Fruit fly (Drosophila melanogaster) whole organism, embryonic: ENCODE results near the gene CG31102.

Experiments used
- Asciz ChIP-seq: fragments of 200-800 bp; sonication (Bioruptor generic); optimal IDR thresholded peaks from 2 replicates; lab custom pipeline; 2017; ENCODE audit warnings: missing biosample characterization, mild to moderate bottlenecking, missing genetic modification characterization, missing genetic modification reagents
- CG10959 ChIP-seq: fragments of 200-800 bp; sonication (Bioruptor generic); IDR thresholded peaks from 2 replicates; pipeline ENCODE4 v1.3.6; 2022; ENCODE audit warnings: missing biosample characterization, missing genetic modification characterization
- CG12071 ChIP-seq: fragments of 200-800 bp; sonication (Bioruptor generic); optimal IDR thresholded peaks from 3 replicates; lab custom pipeline; 2018; ENCODE audit warnings: missing biosample characterization, mild to moderate bottlenecking, missing genetic modification characterization
- CG12942 ChIP-seq: fragments of 200-800 bp; sonication (Bioruptor generic); optimal IDR thresholded peaks from 3 replicates; lab custom pipeline; 2016; ENCODE audit warnings: missing biosample characterization, missing genetic modification characterization
- CG14050 ChIP-seq: fragments of 200-800 bp; sonication (Bioruptor generic); IDR thresholded peaks from 3 replicates; pipeline ENCODE4 v1.3.6; 2022; ENCODE audit warnings: missing biosample characterization, missing genetic modification characterization
- CG14667 ChIP-seq: fragments of 200-800 bp; sonication (Bioruptor generic); IDR thresholded peaks from 2 replicates; pipeline ENCODE4 v1.3.6; 2022; ENCODE audit warnings: missing biosample characterization, missing genetic modification characterization
- CG14710 ChIP-seq: fragments of 200-800 bp; sonication (Bioruptor generic); optimal IDR thresholded peaks from 3 replicates; lab custom pipeline; 2019; ENCODE audit warnings: missing biosample characterization, mild to moderate bottlenecking, missing genetic modification characterization, moderate library complexity
- CG17359 ChIP-seq: fragments of 200-800 bp; sonication (Bioruptor generic); optimal IDR thresholded peaks from 3 replicates; lab custom pipeline; 2018; ENCODE audit warnings: missing biosample characterization, mild to moderate bottlenecking, missing genetic modification characterization, moderate library complexity
- CG17385 ChIP-seq: fragments of 200-800 bp; sonication (Bioruptor generic); optimal IDR thresholded peaks from 3 replicates; lab custom pipeline; 2018; ENCODE audit warnings: missing biosample characterization, mild to moderate bottlenecking, missing genetic modification characterization
- CG18476 ChIP-seq: fragments of 200-800 bp; sonication (Bioruptor generic); optimal IDR thresholded peaks from 2 replicates; lab custom pipeline; 2016; ENCODE audit warnings: missing biosample characterization, mild to moderate bottlenecking, missing genetic modification characterization
- CG18764 ChIP-seq: fragments of 200-800 bp; sonication (Bioruptor generic); optimal IDR thresholded peaks from 3 replicates; lab custom pipeline; 2016; ENCODE audit warnings: missing biosample characterization, missing genetic modification characterization
- CG30403 ChIP-seq: fragments of 200-800 bp; sonication (Bioruptor generic); optimal IDR thresholded peaks from 3 replicates; lab custom pipeline; 2016; ENCODE audit warnings: missing biosample characterization, missing genetic modification characterization
- CG32772 ChIP-seq: fragments of 200-800 bp; sonication (Bioruptor generic); IDR thresholded peaks from 2 replicates; pipeline ENCODE4 v1.3.6; 2022; ENCODE audit warnings: missing biosample characterization, missing genetic modification characterization
- CG34422 ChIP-seq: fragments of 200-800 bp; sonication (Bioruptor generic); IDR thresholded peaks from 3 replicates; pipeline ENCODE4 v1.3.6; 2022; ENCODE audit warnings: missing biosample characterization, missing genetic modification characterization
- CG3838 ChIP-seq: fragments of 200-800 bp; sonication (Bioruptor generic); optimal IDR thresholded peaks from 3 replicates; lab custom pipeline; 2016; ENCODE audit warnings: missing biosample characterization, missing genetic modification characterization
- CG7556 ChIP-seq: fragments of 200-800 bp; sonication (Bioruptor generic); optimal IDR thresholded peaks from 2 replicates; lab custom pipeline; 2017; ENCODE audit warnings: missing biosample characterization, mild to moderate bottlenecking, missing genetic modification characterization
- CG7928 ChIP-seq: fragments of 200-800 bp; sonication (Bioruptor generic); optimal IDR thresholded peaks from 2 replicates; lab custom pipeline; 2017; ENCODE audit warnings: missing biosample characterization, mild to moderate bottlenecking, missing genetic modification characterization
- CG8388 ChIP-seq: fragments of 200-800 bp; sonication (Bioruptor generic); optimal IDR thresholded peaks from 2 replicates; lab custom pipeline; 2019; ENCODE audit warnings: missing biosample characterization, mild to moderate bottlenecking, missing genetic modification characterization, moderate library complexity
- CG9797 ChIP-seq: fragments of 200-800 bp; sonication (Bioruptor generic); optimal IDR thresholded peaks from 3 replicates; lab custom pipeline; 2018; ENCODE audit warnings: missing biosample characterization, mild to moderate bottlenecking, missing genetic modification characterization
- CG9817 ChIP-seq: fragments of 200-800 bp; sonication (Bioruptor generic); optimal IDR thresholded peaks from 2 replicates; lab custom pipeline; 2018; ENCODE audit warnings: missing biosample characterization, mild to moderate bottlenecking, missing genetic modification characterization, moderate library complexity
- CTCF ChIP-seq: fragments of 200-800 bp; sonication (Bioruptor generic); optimal IDR thresholded peaks from 2 replicates; lab custom pipeline; 2017; ENCODE audit warnings: missing biosample characterization, mild to moderate bottlenecking, missing genetic modification characterization, moderate library complexity
- Dad ChIP-seq: fragments of 200-800 bp; sonication (Bioruptor generic); optimal IDR thresholded peaks from 3 replicates; lab custom pipeline; 2016; ENCODE audit warnings: missing biosample characterization, missing genetic modification characterization
- Dll ChIP-seq: fragments of 200-800 bp; sonication (Bioruptor generic); IDR thresholded peaks from 4 replicates; pipeline ENCODE4 v1.3.6; 2022; ENCODE audit warnings: missing biosample characterization, missing genetic modification characterization; ENCODE audit not compliant: partially characterized antibody
- Dp ChIP-seq: fragments of 200-800 bp; sonication (Bioruptor generic); optimal IDR thresholded peaks from 2 replicates; lab custom pipeline; 2018; ENCODE audit warnings: missing biosample characterization, mild to moderate bottlenecking, missing genetic modification characterization, moderate library complexity
- Drgx ChIP-seq: fragments of 200-800 bp; sonication (Bioruptor generic); IDR thresholded peaks from 2 replicates; pipeline ENCODE4 v1.3.6; 2022; ENCODE audit warnings: missing biosample characterization, missing genetic modification characterization
- Eip74EF ChIP-seq, 2 experiments: fragments of 200-800 bp in 1 of 2; fragments of >200 bp in 1 of 2; sonication (Bioruptor generic) in 1 of 2; optimal IDR thresholded peaks; 2 replicates each; lab custom pipeline; 2017 to 2019; ENCODE audit warnings: missing biosample characterization in 2 of 2, missing genetic modification characterization in 2 of 2, mild to moderate bottlenecking in 1 of 2, moderate library complexity in 1 of 2
- Ets65A ChIP-seq: fragments of 200-800 bp; sonication (Bioruptor generic); peaks from one replicate; lab custom pipeline; 2016; ENCODE audit warnings: missing biosample characterization, missing genetic modification characterization
- Gug ChIP-seq: fragments of 200-800 bp; sonication (Bioruptor generic); IDR thresholded peaks from 4 replicates; pipeline ENCODE4 v1.3.6; 2022; ENCODE audit warnings: missing biosample characterization, missing genetic modification characterization
- Hand ChIP-seq: fragments of 200-800 bp; sonication (Bioruptor generic); optimal IDR thresholded peaks from 2 replicates; lab custom pipeline; 2017; ENCODE audit warnings: mild to moderate bottlenecking, missing biosample characterization, missing genetic modification reagents, missing genetic modification characterization
- HmgZ ChIP-seq: fragments of 200-800 bp; sonication (Bioruptor generic); optimal IDR thresholded peaks from 2 replicates; lab custom pipeline; 2018; ENCODE audit warnings: missing biosample characterization, mild to moderate bottlenecking, missing genetic modification characterization
- Mrtf ChIP-seq: fragments of 200-800 bp; sonication (Bioruptor generic); IDR thresholded peaks from 3 replicates; pipeline ENCODE4 v1.3.6; 2022; ENCODE audit warnings: missing biosample characterization, missing genetic modification characterization
- NFAT ChIP-seq: fragments of 200-800 bp; sonication (Bioruptor generic); IDR thresholded peaks from 2 replicates; pipeline ENCODE4 v1.3.6; 2022; ENCODE audit warnings: missing biosample characterization, missing genetic modification characterization
- Nf-YB ChIP-seq: fragments of 200-800 bp; sonication (Bioruptor generic); optimal IDR thresholded peaks from 3 replicates; lab custom pipeline; 2019; ENCODE audit warnings: missing biosample characterization, mild to moderate bottlenecking, missing genetic modification characterization, moderate library complexity
- Pdp1 ChIP-seq, 2 experiments: fragments of 200-800 bp; sonication (Bioruptor generic); optimal IDR thresholded peaks; 3 replicates each; lab custom pipeline; 2016; ENCODE audit warnings: missing biosample characterization in 2 of 2, missing genetic modification characterization in 2 of 2, mild to moderate bottlenecking in 1 of 2, moderate library complexity in 1 of 2
- Six4 ChIP-seq: fragments of 200-800 bp; sonication (Bioruptor generic); optimal IDR thresholded peaks from 2 replicates; lab custom pipeline; 2016; ENCODE audit warnings: missing biosample characterization, missing genetic modification characterization
- Sox100B ChIP-seq: fragments of 200-800 bp; sonication (Bioruptor generic); optimal IDR thresholded peaks from 3 replicates; lab custom pipeline; 2018; ENCODE audit warnings: missing biosample characterization, mild to moderate bottlenecking, missing genetic modification characterization
- Sry-δ ChIP-seq: fragments of 200-800 bp; sonication (Bioruptor generic); optimal IDR thresholded peaks from 2 replicates; lab custom pipeline; 2016; ENCODE audit warnings: missing biosample characterization, missing genetic modification characterization
- fd64A ChIP-seq: fragments of 200-800 bp; sonication (Bioruptor generic); optimal IDR thresholded peaks from 3 replicates; lab custom pipeline; 2018; ENCODE audit warnings: missing biosample characterization, mild to moderate bottlenecking, missing genetic modification characterization
- gem ChIP-seq: fragments of 200-800 bp; sonication (Bioruptor generic); optimal IDR thresholded peaks from 2 replicates; lab custom pipeline; 2019; ENCODE audit warnings: missing biosample characterization, mild to moderate bottlenecking, missing genetic modification characterization, moderate library complexity
- org-1 ChIP-seq: fragments of 200-800 bp; sonication (Bioruptor generic); optimal IDR thresholded peaks from 2 replicates; lab custom pipeline; 2017; ENCODE audit warnings: missing biosample characterization, missing genetic modification characterization
- sc ChIP-seq, 3 experiments: fragments of >200 bp in 2 of 3; fragments of 200-800 bp in 1 of 3; sonication (Bioruptor generic) in 1 of 3; optimal IDR thresholded peaks; 2 replicates in 2 of 3; 3 replicates in 1 of 3; lab custom pipeline; 2017; ENCODE audit warnings: mild to moderate bottlenecking in 1 of 3, missing biosample characterization in 1 of 3, missing genetic modification characterization in 1 of 3, missing genetic modification reagents in 1 of 3
- sob ChIP-seq: fragments of 200-800 bp; sonication (Bioruptor generic); IDR thresholded peaks from 2 replicates; pipeline ENCODE4 v1.3.6; 2022; ENCODE audit warnings: missing biosample characterization, missing genetic modification characterization
- stc ChIP-seq: fragments of 200-800 bp; sonication (Bioruptor generic); IDR thresholded peaks from 2 replicates; pipeline ENCODE4 v1.3.6; 2022; ENCODE audit warnings: missing biosample characterization, missing genetic modification characterization
- tll ChIP-seq, 2 experiments: fragments of 200-800 bp in 1 of 2; fragments of >200 bp in 1 of 2; sonication (Bioruptor generic) in 1 of 2; optimal IDR thresholded peaks; 2 replicates each; lab custom pipeline; 2017 to 2019; ENCODE audit warnings: missing biosample characterization in 2 of 2, missing genetic modification characterization in 2 of 2, mild to moderate bottlenecking in 1 of 2, moderate library complexity in 1 of 2
- tx ChIP-seq: fragments of 200-800 bp; sonication (Bioruptor generic); optimal IDR thresholded peaks from 2 replicates; lab custom pipeline; 2016; ENCODE audit warnings: missing biosample characterization, missing genetic modification characterization
- unpg ChIP-seq: fragments of 200-800 bp; sonication (Bioruptor generic); optimal IDR thresholded peaks from 3 replicates; lab custom pipeline; 2018; ENCODE audit warnings: missing biosample characterization, mild to moderate bottlenecking, missing genetic modification characterization, moderate library complexity
- zen2 ChIP-seq: fragments of 200-800 bp; sonication (Bioruptor generic); IDR thresholded peaks from 3 replicates; pipeline ENCODE4 v1.3.6; 2022; ENCODE audit warnings: missing biosample characterization, missing genetic modification characterization; ENCODE audit not compliant: partially characterized antibody
- zfh1 ChIP-seq: fragments of 200-800 bp; sonication (Bioruptor generic); IDR thresholded peaks from 3 replicates; pipeline ENCODE4 v1.3.6; 2022; ENCODE audit warnings: missing biosample characterization, missing genetic modification characterization

The CG31102 gene

DNA sequence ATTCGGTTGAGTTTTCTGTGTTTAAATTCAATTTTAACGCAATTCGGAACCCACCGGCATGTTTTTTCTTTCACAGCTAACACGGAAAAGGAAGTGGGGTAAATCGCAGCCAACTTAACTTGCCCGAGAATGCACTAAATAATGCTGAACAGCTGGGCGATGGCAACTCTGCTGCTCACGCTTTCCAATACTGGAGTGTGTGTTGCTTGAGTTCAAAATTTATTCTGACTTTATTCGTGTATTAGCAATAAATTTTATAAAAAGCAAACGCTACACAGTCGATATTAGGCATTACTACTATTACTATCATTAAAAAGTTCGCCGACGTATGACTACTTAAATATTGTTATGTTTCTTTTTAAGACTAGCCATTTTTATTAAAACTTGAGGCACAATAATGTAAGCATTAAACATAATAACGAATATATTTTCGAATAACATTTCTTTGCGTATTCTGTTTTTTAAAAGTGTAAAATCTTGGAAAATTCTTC is 48.0 kb downstream of the CG31102 start, which contains the start of the genes RpS27 and Nup37 (continued):
- TF ChIP-seq Eip74EF (GFP tag; optimal IDR thresholded peaks at IDR 0.05; lab: Kevin White, UChicago): peak in 1 of 2 experiments; percentile 93
- TF ChIP-seq Asciz (GFP tag; lab: Kevin White, UChicago): peak; percentile 98
- TF ChIP-seq Six4 (GFP tag; lab: Kevin White, UChicago): peak; percentile 96
- TF ChIP-seq NFAT (GFP tag; lab: Robert Waterston, UW): peak; percentile 99
- TF ChIP-seq CG18764 (GFP tag; lab: Kevin White, UChicago): peak; percentile 98
- TF ChIP-seq Dp (GFP tag; lab: Kevin White, UChicago): peak; percentile 77
- TF ChIP-seq Dad (GFP tag; lab: Kevin White, UChicago): peak; percentile 99
- peak; percentile 84 for TF ChIP-seq Nf-YB
- peak; percentile 98 for TF ChIP-seq fd64A (GFP tag; lab: Kevin White, UChicago)
- peak; percentile 93 for TF ChIP-seq CG14667 (GFP tag; lab: Robert Waterston, UW)
- peak; percentile 99 for TF ChIP-seq HmgZ (tag; lab: Kevin White, UChicago)
- peak; percentile 95 for TF ChIP-seq CG10959 (GFP tag; lab: Robert Waterston, UW)
- TF ChIP-seq Gug (GFP tag; lab: Robert Waterston, UW): peak; percentile 92
- peak; percentile 99 for TF ChIP-seq sob (GFP tag; lab: Robert Waterston, UW)
- peak; percentile 98 for TF ChIP-seq CG3838 (GFP tag; lab: Kevin White, UChicago)
- peak; percentile 97 for TF ChIP-seq CG17385
- peak; percentile 96 for TF ChIP-seq CG32772 (GFP tag; lab: Robert Waterston, UW)
- peak; percentile 75 for TF ChIP-seq Drgx (GFP tag; lab: Robert Waterston, UW)
- TF ChIP-seq Mrtf (GFP tag; lab: Robert Waterston, UW): peak; percentile 96
- no peak for TF ChIP-seq Dll (GFP tag; lab: Robert Waterston, UW)
- peak in 1 of 2 experiments; percentile 88 for TF ChIP-seq tll (GFP tag; optimal IDR thresholded peaks at IDR 0.05; lab: Kevin White, UChicago)
- TF ChIP-seq CG30403 (GFP tag; lab: Kevin White, UChicago): peak; percentile 96
- peak; percentile 94 for TF ChIP-seq Hand
- TF ChIP-seq CG12942 (GFP tag; lab: Kevin White, UChicago): peak; percentile 97
- TF ChIP-seq gem (tag; lab: Kevin White, UChicago): peak; percentile 91
- peak; percentile 93 for TF ChIP-seq CG7556 (GFP tag; lab: Kevin White, UChicago)
- TF ChIP-seq Ets65A (GFP tag; lab: Kevin White, UChicago): peak; percentile 100
- peak; percentile 99 for TF ChIP-seq CG9817 (tag; lab: Kevin White, UChicago)
- TF ChIP-seq CTCF (GFP tag; lab: Kevin White, UChicago): peak; percentile 74
- peak; percentile 97 for TF ChIP-seq CG34422 (GFP tag; lab: Robert Waterston, UW)
- peak; percentile 97 for TF ChIP-seq org-1 (GFP tag; lab: Kevin White, UChicago)
- TF ChIP-seq stc (GFP tag; lab: Robert Waterston, UW): peak; percentile 93
- peak; percentile 98 for TF ChIP-seq zfh1 (GFP tag; lab: Robert Waterston, UW)

DNA sequence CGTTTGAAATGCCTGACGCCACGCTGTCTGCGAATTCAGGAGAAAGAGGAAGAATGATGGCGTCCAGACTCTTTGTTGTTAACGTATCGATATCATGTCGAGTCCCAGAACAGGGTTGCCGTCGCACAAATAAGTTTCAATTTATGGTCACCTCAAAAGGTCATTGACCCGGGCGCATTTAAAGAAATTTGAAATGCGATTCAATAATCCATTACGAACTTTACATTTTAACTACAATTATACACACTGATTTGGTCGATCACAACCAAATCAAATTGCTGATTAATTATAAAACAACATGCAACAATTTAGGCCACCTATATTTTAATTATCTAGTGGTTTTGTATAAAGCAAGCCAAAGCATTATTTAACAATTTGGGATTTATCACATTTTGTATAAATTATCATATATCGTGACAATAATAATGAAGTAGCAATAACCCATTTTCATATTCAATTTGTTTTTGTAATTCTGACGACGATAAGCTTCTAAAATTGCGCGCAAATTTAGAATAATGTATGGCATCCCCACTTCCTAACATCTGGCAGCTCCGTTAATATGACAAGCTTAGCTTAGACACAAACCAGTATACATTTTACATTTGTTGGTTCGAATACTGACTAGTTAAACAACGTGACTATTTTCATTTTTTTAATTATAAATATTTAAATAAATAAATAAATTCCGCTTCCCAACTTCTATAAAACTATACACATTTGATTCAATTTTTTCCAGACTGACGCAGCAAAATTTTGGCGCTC is 50.2 kb downstream of the CG31102 start, which contains the start of gene bam:
bam (minus strand) TSS at position 58 of the 762 bp plus-strand sequence.
- TF ChIP-seq CG8388 (GFP tag; lab: Kevin White, UChicago) (no peak), Sry-δ (GFP tag; lab: Kevin White, UChicago) (no peak), Pdp1 (GFP tag; optimal IDR thresholded peaks at IDR 0.05; lab: Kevin White, UChicago) (no peak), CG7928 (GFP tag; lab: Kevin White, UChicago) (no peak), CG12071 (GFP tag; lab: Kevin White, UChicago) (no peak), sc (optimal IDR thresholded peaks at IDR 0.05; lab: Kevin White, UChicago) (no peak), sc (GFP tag; optimal IDR thresholded peaks at IDR 0.05; lab: Kevin White, UChicago) (no peak), unpg (no peak), zen2 (GFP tag; lab: Robert Waterston, UW) (no peak), CG18476 (GFP tag; lab: Kevin White, UChicago) (no peak), tx (GFP tag; lab: Kevin White, UChicago) (no peak), Ets65A (GFP tag; lab: Kevin White, UChicago) (no peak), CG9797 (GFP tag; lab: Kevin White, UChicago) (no peak), Sox100B (GFP tag; lab: Kevin White, UChicago) (no peak), CG17359 (tag; lab: Kevin White, UChicago) (no peak), CG14710 (tag; lab: Kevin White, UChicago) (peak; percentile 45), CG14050 (GFP tag; lab: Robert Waterston, UW) (no peak)
